Fruit fly (Drosophila melanogaster): Measurements from ENCODE around the gene CG17298.

Gene CG17298

dm6 chr3R:21246492-21247061, 36.4 kb upstream of the CG17298 start, which contains the start of gene ETHR (continued):
- TF ChIP-seq CG33557 (GFP tag; optimal IDR thresholded peaks at IDR 0.05) (no peak), Jarid2 (GFP tag; optimal IDR thresholded peaks at IDR 0.05) (no peak), Antp (GFP tag; optimal IDR thresholded peaks at IDR 0.05) (no peak), C15 (GFP tag; IDR thresholded peaks at IDR 0.05) (no peak), unpg (GFP tag; optimal IDR thresholded peaks at IDR 0.05) (peak; percentile 55), ttk (GFP tag; IDR thresholded peaks at IDR 0.05) (no peak), repo (GFP tag; optimal IDR thresholded peaks at IDR 0.05) (no peak), CG6654 (GFP tag; optimal IDR thresholded peaks at IDR 0.05) (no peak), usp (GFP tag; optimal IDR thresholded peaks at IDR 0.05) (no peak), CG13287 (GFP tag; IDR thresholded peaks at IDR 0.05; ENCODE audit: partially characterized antibody) (peak; percentile 45; the same call in 1 of the 2 replicates), br (optimal IDR thresholded peaks at IDR 0.05) (no peak), Tbp (GFP tag; optimal IDR thresholded peaks at IDR 0.05) (no peak), H2.0 (GFP tag; IDR thresholded peaks at IDR 0.05) (0 out of 2 replicates have a peak, but pooled peaks have one; percentile 16), ind (GFP tag; optimal IDR thresholded peaks at IDR 0.05) (no peak), cas (GFP tag; IDR thresholded peaks at IDR 0.05) (no peak), Mrtf (GFP tag; IDR thresholded peaks at IDR 0.05) (no peak), salm (tag; optimal IDR thresholded peaks at IDR 0.05) (no peak), Sin3A (optimal IDR thresholded peaks at IDR 0.05) (no peak), CG16779 (GFP tag; IDR thresholded peaks at IDR 0.05) (no peak), CG10462 (GFP tag; optimal IDR thresholded peaks at IDR 0.05) (no peak), CG2678 (tag; optimal IDR thresholded peaks at IDR 0.05) (peak; percentile 73), crc (GFP tag; optimal IDR thresholded peaks at IDR 0.05) (no peak), HLHmδ (GFP tag; optimal IDR thresholded peaks at IDR 0.05) (no peak), Sox100B (GFP tag; optimal IDR thresholded peaks at IDR 0.05) (no peak), CG16863 (GFP tag; optimal IDR thresholded peaks at IDR 0.05) (no peak), CG14860 (GFP tag; IDR thresholded peaks at IDR 0.05; ENCODE audit: partially characterized antibody) (no peak), Ets65A (GFP tag) (peak; percentile 58), otp (GFP tag; IDR thresholded peaks at IDR 0.05) (no peak), CG10274 (GFP tag; optimal IDR thresholded peaks at IDR 0.05) (no peak), CG12659 (GFP tag; optimal IDR thresholded peaks at IDR 0.05) (peak; percentile 51), da (GFP tag; optimal IDR thresholded peaks at IDR 0.05) (no peak), fd102C (GFP tag; optimal IDR thresholded peaks at IDR 0.05) (no peak), sob (GFP tag; IDR thresholded peaks at IDR 0.05) (peak; percentile 48; the same call in 1 of the 2 replicates), Adf1 (GFP tag; IDR thresholded peaks at IDR 0.05) (peak; percentile 54; the same call in 1 of the 2 replicates), CG9817 (tag; optimal IDR thresholded peaks at IDR 0.05) (peak; percentile 3), Scr (GFP tag; IDR thresholded peaks at IDR 0.05; ENCODE audit: partially characterized antibody) (no peak), vfl (GFP tag; optimal IDR thresholded peaks at IDR 0.05) (no peak), CG13894 (tag; optimal IDR thresholded peaks at IDR 0.05) (peak; percentile 95), CG12071 (GFP tag; optimal IDR thresholded peaks at IDR 0.05) (peak; percentile 40), ase (GFP tag; IDR thresholded peaks at IDR 0.05) (peak; percentile 20; the same call in 1 of the 3 replicates), zen (tag; optimal IDR thresholded peaks at IDR 0.05) (no peak), MESR4 (GFP tag; optimal IDR thresholded peaks at IDR 0.05) (no peak), CG30403 (GFP tag; optimal IDR thresholded peaks at IDR 0.05) (peak; percentile 26), CG13123 (GFP tag; optimal IDR thresholded peaks at IDR 0.05) (no peak), ems (GFP tag; optimal IDR thresholded peaks at IDR 0.05) (no peak), CG1603 (tag; optimal IDR thresholded peaks at IDR 0.05) (no peak), Oli (tag; optimal IDR thresholded peaks at IDR 0.05) (peak; percentile 22), exex (tag; optimal IDR thresholded peaks at IDR 0.05) (peak; percentile 80), CG32772 (GFP tag; IDR thresholded peaks at IDR 0.05) (no peak), CG4820 (GFP tag; optimal IDR thresholded peaks at IDR 0.05) (no peak), CG10209 (GFP tag; optimal IDR thresholded peaks at IDR 0.05) (peak; percentile 9)

Measured in whole organism, embryonic.